Worm (Caenorhabditis elegans): ENCODE measurements around the gene C49C3.8.

DNA sequence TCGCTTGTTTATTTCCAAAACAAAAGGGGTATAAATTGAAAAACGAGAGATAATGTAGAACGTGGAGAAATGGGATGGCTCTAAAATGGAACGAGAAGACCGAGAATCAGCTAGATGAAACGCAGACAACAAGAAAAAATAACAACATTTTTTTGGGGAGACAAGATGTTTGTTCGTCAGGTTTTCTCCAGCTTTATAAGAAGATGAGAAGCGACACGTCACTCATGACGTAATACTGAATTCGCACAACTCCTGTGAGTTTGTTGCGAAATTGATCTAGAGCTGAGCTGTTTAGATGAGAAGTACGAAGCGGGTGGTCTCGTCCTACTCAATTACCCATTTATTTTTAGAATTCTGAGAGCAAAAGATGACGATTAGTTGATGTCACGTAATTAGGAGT lies 49.7 kb upstream of the C49C3.8 start:
- TF ChIP-seq alr-1 (tag; optimal IDR thresholded peaks at IDR 0.05; ENCODE audit: borderline replicate concordance) (no peak), zip-4 (GFP tag; optimal IDR thresholded peaks at IDR 0.05) (no peak), nhr-76 (tag; optimal IDR thresholded peaks at IDR 0.05) (no peak), nhr-237 (tag; optimal IDR thresholded peaks at IDR 0.05) (no peak), snu-23 (GFP tag; optimal IDR thresholded peaks at IDR 0.05) (peak; percentile 11), nhr-12 (tag; optimal IDR thresholded peaks at IDR 0.05) (no peak), egl-27 (tag; optimal IDR thresholded peaks at IDR 0.05) (no peak), aha-1 (tag; optimal IDR thresholded peaks at IDR 0.05) (no peak)
